Worm (Caenorhabditis elegans): ENCODE data around the gene C01G10.14.

ce11 chrV:15065837-15066348, 39.9 kb downstream of the C01G10.14 start, which contains the start of gene otub-1:
- no peak for TF ChIP-seq klf-2 (GFP tag; conservative IDR thresholded peaks at IDR 0.05)
- TF ChIP-seq tab-1 (GFP tag; IDR thresholded peaks at IDR 0.05), result no peak
- no peak for TF ChIP-seq ztf-29 (GFP tag; IDR thresholded peaks at IDR 0.05)
- no peak for TF ChIP-seq flt-1 (GFP tag; IDR thresholded peaks at IDR 0.05)
- TF ChIP-seq ztf-23 (GFP tag; IDR thresholded peaks at IDR 0.05), result no peak
- no peak for TF ChIP-seq cog-1 (tag; optimal IDR thresholded peaks at IDR 0.05)
- TF ChIP-seq med-1 (GFP tag; optimal IDR thresholded peaks at IDR 0.05; ENCODE audit: insufficient read depth), result no peak
- no peak for TF ChIP-seq ref-1 (GFP tag; conservative IDR thresholded peaks at IDR 0.05)
